Worm (Caenorhabditis elegans): ENCODE results near the gene cpna-3.
A peak's percentile ranks its signal among the peaks of the same experiment; 100 is the strongest.

The cpna-3 gene

DNA sequence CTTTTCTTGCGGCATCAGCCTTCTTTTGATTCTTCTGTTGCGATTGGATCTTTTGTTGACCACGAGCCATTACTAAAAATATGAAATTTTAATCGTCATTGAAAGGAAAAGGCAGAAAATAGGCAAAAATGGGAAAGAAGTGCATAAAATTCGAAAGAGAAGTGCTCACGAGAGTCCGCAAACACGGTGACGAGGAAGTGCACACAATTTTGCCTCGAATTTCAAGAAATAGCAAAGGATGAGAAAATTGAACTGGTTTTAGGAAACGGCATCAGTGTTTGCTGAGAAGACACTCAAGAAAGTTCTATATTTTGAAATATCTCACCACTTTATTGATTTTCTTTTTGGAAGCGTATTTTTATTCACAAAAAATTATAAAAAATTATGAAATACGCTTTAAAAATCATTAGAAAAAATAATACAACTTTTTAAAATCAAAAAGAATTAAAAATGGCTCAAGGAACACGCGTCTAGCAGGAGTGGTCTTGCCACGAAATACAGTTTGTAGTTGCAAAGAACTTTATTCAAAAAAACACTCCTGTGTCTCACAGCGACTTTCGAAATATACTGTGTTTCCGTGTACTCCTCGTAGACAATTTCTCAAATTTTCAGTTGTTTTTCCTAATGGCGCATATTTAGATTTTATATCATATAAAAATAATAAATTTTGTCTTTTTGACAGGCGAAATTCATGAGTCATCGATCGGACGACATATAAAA, at the start of gene cpna-3, which contains the start of gene znf-706:
TSS of gene cpna-3 (plus strand) at position 683 of the 720 bp plus-strand sequence.
TSS of gene znf-706 (minus strand) at position 72 of the 720 bp plus-strand sequence.
- no peak for TF ChIP-seq nhr-76 (tag; optimal IDR thresholded peaks at IDR 0.05)
- TF ChIP-seq hmg-11 (tag; optimal IDR thresholded peaks at IDR 0.05): peak; percentile 15
- peak; percentile 5 for TF ChIP-seq elt-2 (tag; optimal IDR thresholded peaks at IDR 0.05)
- TF ChIP-seq lsy-12 (tag; optimal IDR thresholded peaks at IDR 0.05): no peak
- TF ChIP-seq nhr-23 (tag; optimal IDR thresholded peaks at IDR 0.05): peak; percentile 0
- TF ChIP-seq egl-27 (tag; optimal IDR thresholded peaks at IDR 0.05): no peak

DNA sequence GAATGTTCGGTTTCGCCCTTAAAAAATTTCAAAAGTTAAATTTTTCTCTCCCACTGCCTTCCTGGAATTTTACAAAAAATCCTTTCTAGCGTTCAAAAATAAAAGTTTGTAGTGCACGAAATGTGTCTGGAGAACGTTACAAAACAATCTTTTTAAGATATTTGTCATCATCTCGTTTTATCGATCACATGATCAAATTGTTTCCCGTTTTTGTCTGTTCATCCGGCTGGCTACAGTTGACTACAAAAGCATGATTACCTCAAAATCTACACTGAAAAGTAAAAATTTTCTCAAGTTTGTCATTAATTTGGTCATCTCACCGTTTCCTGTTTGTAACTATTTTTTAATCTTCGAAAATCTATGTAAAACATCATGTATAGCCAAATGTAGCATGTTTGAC, 45.6 kb upstream of the cpna-3 start:
- TF ChIP-seq mdl-1 (tag; optimal IDR thresholded peaks at IDR 0.05) (no peak), R02D3.7 (tag; optimal IDR thresholded peaks at IDR 0.05) (no peak), tbx-2 (tag; optimal IDR thresholded peaks at IDR 0.05) (no peak), nhr-12 (tag; optimal IDR thresholded peaks at IDR 0.05) (no peak), daf-12 (tag; optimal IDR thresholded peaks at IDR 0.05) (no peak), unc-39 (tag; optimal IDR thresholded peaks at IDR 0.05) (no peak), nhr-43 (tag; optimal IDR thresholded peaks at IDR 0.05; ENCODE audit: poor library complexity, severe bottlenecking) (no peak)

DNA sequence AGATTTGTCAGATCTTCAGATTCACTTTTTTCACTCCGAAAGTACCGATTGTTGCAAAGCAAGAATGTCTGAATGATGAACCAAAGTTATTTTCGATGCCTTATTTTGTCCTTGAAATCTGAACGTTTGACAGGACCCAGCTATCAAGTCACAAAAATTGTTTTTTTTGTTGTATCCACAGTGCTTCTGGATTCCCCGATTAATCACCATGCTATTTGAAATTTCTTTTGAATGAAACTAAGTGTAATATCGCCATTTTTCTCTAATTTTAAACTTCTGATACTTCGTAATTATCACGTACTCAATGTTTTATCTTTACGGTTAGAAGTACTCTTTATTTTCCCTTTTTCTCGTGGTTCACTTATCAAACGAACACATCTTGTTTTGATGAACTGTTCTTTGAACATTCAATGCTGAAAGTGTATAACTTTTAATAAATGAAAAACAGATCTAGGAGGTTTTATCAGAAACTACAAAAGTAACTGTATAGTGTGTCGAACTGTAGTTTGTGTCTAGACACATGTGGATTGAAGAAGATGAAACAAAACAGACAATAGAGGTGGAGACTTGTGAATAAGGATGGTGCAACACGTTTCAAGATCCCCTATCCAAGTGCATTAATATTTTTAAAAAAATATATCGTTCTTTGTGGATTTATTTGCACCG, 45.0 kb upstream of the cpna-3 start:
- TF ChIP-seq nhr-43 (tag; optimal IDR thresholded peaks at IDR 0.05; ENCODE audit: poor library complexity, severe bottlenecking) (peak; percentile 8), pqm-1 (tag; optimal IDR thresholded peaks at IDR 0.05) (peak; percentile 9), sea-2 (GFP tag; optimal IDR thresholded peaks at IDR 0.05) (no peak), snpc-4 (tag; optimal IDR thresholded peaks at IDR 0.05) (no peak), nfya-1 (tag; optimal IDR thresholded peaks at IDR 0.05; ENCODE audit: insufficient read depth) (no peak)

DNA sequence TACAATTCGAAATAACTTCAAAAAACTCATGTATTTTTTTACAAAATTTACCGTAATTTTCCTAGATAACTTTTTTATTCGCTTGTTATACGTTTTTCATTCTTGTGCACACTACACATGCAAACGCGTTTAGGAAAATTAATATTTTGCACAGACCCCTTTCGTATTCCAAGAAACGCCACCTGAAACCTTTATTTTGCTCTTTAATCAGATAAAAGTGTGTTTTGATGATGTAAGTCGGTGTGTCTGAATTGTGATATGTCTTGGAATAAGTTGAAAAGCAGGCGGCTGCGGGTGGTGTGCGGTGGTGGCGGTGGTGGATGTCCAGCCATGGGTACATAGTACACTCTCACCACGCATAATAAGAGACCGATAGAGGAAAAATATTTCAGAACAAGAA, 43.2 kb upstream of the cpna-3 start:
- TF ChIP-seq pqm-1 (tag; optimal IDR thresholded peaks at IDR 0.05) (no peak), ZK546.5 (tag; optimal IDR thresholded peaks at IDR 0.05) (no peak), sea-2 (GFP tag; optimal IDR thresholded peaks at IDR 0.05) (no peak), fkh-10 (GFP tag; optimal IDR thresholded peaks at IDR 0.05) (peak; percentile 11)

DNA sequence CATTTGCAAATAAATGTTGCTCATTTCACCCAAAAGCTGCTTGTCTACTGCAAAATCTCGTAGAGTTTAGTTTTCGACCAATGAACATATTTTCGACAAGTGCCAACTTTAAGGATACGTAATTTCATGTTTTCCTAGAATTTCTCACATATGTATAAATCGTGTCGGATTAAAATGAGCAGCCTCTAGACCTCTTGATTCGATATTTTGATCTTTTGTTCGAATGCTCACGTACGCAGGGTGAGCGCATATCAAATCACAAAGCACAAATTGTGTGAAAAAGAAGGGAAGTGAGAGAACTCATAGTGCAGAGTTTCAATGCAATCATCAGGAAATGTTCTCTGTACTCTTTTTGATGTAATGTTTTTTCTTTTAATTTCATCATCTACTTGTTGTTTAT, 33.1 kb upstream of the cpna-3 start:
- no peak for TF ChIP-seq nhr-43 (tag; optimal IDR thresholded peaks at IDR 0.05; ENCODE audit: poor library complexity, severe bottlenecking)
- no peak for TF ChIP-seq fkh-2 (tag; optimal IDR thresholded peaks at IDR 0.05)
- TF ChIP-seq nhr-67 (tag; optimal IDR thresholded peaks at IDR 0.05): no peak
- TF ChIP-seq hmg-11 (tag; optimal IDR thresholded peaks at IDR 0.05): no peak
- no peak for TF ChIP-seq nhr-237 (tag; optimal IDR thresholded peaks at IDR 0.05)
- peak; percentile 28 for TF ChIP-seq nfya-1 (tag; optimal IDR thresholded peaks at IDR 0.05; ENCODE audit: insufficient read depth)
- no peak for TF ChIP-seq egl-27 (tag; optimal IDR thresholded peaks at IDR 0.05)
- TF ChIP-seq lin-15B (tag; optimal IDR thresholded peaks at IDR 0.05): peak; percentile 9
- no peak for TF ChIP-seq aly-2 (tag; optimal IDR thresholded peaks at IDR 0.05)
- TF ChIP-seq nhr-23 (tag; optimal IDR thresholded peaks at IDR 0.05): no peak
- no peak for TF ChIP-seq ceh-28 (tag; optimal IDR thresholded peaks at IDR 0.05)
- no peak for TF ChIP-seq mml-1 (tag; optimal IDR thresholded peaks at IDR 0.05)
- no peak for TF ChIP-seq ztf-4 (tag; optimal IDR thresholded peaks at IDR 0.05)
- TF ChIP-seq nhr-28 (tag; optimal IDR thresholded peaks at IDR 0.05): no peak
- TF ChIP-seq ceh-82 (tag; optimal IDR thresholded peaks at IDR 0.05): no peak
- no peak for TF ChIP-seq ZK546.5 (tag; optimal IDR thresholded peaks at IDR 0.05)
- TF ChIP-seq unc-62 (GFP tag; optimal IDR thresholded peaks at IDR 0.05): no peak
- TF ChIP-seq fkh-10 (GFP tag; optimal IDR thresholded peaks at IDR 0.05): peak; percentile 58

DNA sequence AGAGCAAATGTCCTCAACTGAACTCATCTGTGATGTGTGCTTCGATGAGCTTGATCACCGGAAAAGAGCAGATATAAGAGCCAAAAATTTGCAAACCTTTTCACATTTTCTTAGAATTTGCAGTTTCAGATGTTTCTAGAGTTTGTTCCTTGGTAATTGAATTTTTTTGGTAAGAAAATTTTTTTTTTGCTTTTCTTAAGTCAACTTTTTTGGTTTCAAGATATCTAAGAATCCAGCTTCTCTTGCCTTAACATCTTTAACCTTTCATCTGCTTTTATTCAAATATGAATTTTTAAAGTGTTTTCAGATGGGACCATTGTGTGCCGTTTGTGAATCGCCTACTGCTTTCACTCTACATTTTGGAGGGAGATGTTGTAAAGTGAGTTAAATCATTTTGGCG, 26.9 kb upstream of the cpna-3 start, which contains the start of gene nhr-11:
TSS of gene nhr-11 (plus strand) at position 301 of the 400 bp plus-strand sequence.
- TF ChIP-seq mdl-1 (tag; optimal IDR thresholded peaks at IDR 0.05) (no peak), daf-12 (tag; optimal IDR thresholded peaks at IDR 0.05) (no peak), eor-1 (tag; optimal IDR thresholded peaks at IDR 0.05) (no peak), nhr-11 (tag; optimal IDR thresholded peaks at IDR 0.05) (no peak), nhr-76 (tag; optimal IDR thresholded peaks at IDR 0.05) (no peak), fkh-2 (tag; optimal IDR thresholded peaks at IDR 0.05) (no peak), ama-1 (optimal IDR thresholded peaks at IDR 0.05) (no peak), lin-39 (tag; optimal IDR thresholded peaks at IDR 0.05) (no peak), zag-1 (tag; optimal IDR thresholded peaks at IDR 0.05) (no peak), nhr-23 (tag; optimal IDR thresholded peaks at IDR 0.05) (no peak), fos-1 (tag; optimal IDR thresholded peaks at IDR 0.05) (no peak), skn-1 (tag; optimal IDR thresholded peaks at IDR 0.05) (no peak), lin-15B (tag; optimal IDR thresholded peaks at IDR 0.05) (no peak), nhr-67 (tag; optimal IDR thresholded peaks at IDR 0.05) (no peak), tbx-2 (tag; optimal IDR thresholded peaks at IDR 0.05) (no peak), elt-2 (tag; optimal IDR thresholded peaks at IDR 0.05) (no peak)

All from whole organism, L3 larva.